Worm (Caenorhabditis elegans): Measurements from ENCODE around the gene C14C6.5.

- TF ChIP-seq egl-27 (tag; optimal IDR thresholded peaks at IDR 0.05): no peak
- TF ChIP-seq ama-1 (optimal IDR thresholded peaks at IDR 0.05): no peak
- TF ChIP-seq aly-2 (tag; optimal IDR thresholded peaks at IDR 0.05): no peak
- no peak for TF ChIP-seq lin-13 (GFP tag; optimal IDR thresholded peaks at IDR 0.05)
- TF ChIP-seq ceh-82 (tag; optimal IDR thresholded peaks at IDR 0.05): no peak
- no peak for TF ChIP-seq nhr-25 (tag; optimal IDR thresholded peaks at IDR 0.05)
- TF ChIP-seq R02D3.7 (tag; optimal IDR thresholded peaks at IDR 0.05): no peak
- TF ChIP-seq unc-62 (GFP tag; optimal IDR thresholded peaks at IDR 0.05): no peak
- TF ChIP-seq nhr-11 (tag; optimal IDR thresholded peaks at IDR 0.05): no peak
- TF ChIP-seq nhr-237 (tag; optimal IDR thresholded peaks at IDR 0.05): no peak
- no peak for TF ChIP-seq ZK546.5 (tag; optimal IDR thresholded peaks at IDR 0.05)
- no peak for TF ChIP-seq snpc-4 (tag; optimal IDR thresholded peaks at IDR 0.05)
- TF ChIP-seq nhr-23 (tag; optimal IDR thresholded peaks at IDR 0.05): no peak
Measured at ce11 chrV:497399-497798, 39.0 kb upstream of the C14C6.5 start, which contains the start of gene T01G6.1.

Data from whole organism, L2 larva.